Worm (Caenorhabditis elegans): ENCODE results near the gene F59D12.2.

ce11 chrX:15713189-15713588 lies 37.7 kb upstream of the F59D12.2 start:
- no peak for TF ChIP-seq unc-130 (GFP tag; optimal IDR thresholded peaks at IDR 0.05)
- no peak for TF ChIP-seq skn-1 (tag; optimal IDR thresholded peaks at IDR 0.05)
- no peak for TF ChIP-seq daf-19 (GFP tag; conservative IDR thresholded peaks at IDR 0.05)
